Worm (Caenorhabditis elegans) whole organism, early embryonic: ENCODE measurements around the gene asah-2.

Experiments
- aly-1 ChIP-seq: sonication (generic microtip); optimal IDR thresholded peaks from 2 replicates; lab custom pipeline; 2016; ENCODE audit warnings: missing genetic modification characterization, missing compliant biosample characterization
- ama-1 ChIP-seq: fragments of 150-350 bp; optimal IDR thresholded peaks from 2 replicates; lab custom pipeline; 2014
- ets-7 ChIP-seq: sonication (generic microtip); optimal IDR thresholded peaks from 2 replicates; lab custom pipeline; 2016; ENCODE audit warnings: missing genotype, missing genetic modification characterization, missing compliant biosample characterization
- hmg-4 ChIP-seq: fragments of 200-800 bp; sonication (Bioruptor generic); optimal IDR thresholded peaks from 2 replicates; lab custom pipeline; 2018; ENCODE audit warnings: mild to moderate bottlenecking, missing genetic modification characterization, missing compliant biosample characterization
- hnd-1 ChIP-seq: sonication (generic microtip); optimal IDR thresholded peaks from 2 replicates; lab custom pipeline; 2016; ENCODE audit warnings: missing genetic modification characterization, missing compliant biosample characterization

ce11 chrII:10166365-10166764 lies 27.0 kb downstream of the asah-2 start:
- TF ChIP-seq ets-7 (tag; lab: Kevin White, UChicago) (no peak), ama-1 (no peak), aly-1 (tag; lab: Kevin White, UChicago) (no peak), hnd-1 (tag; lab: Kevin White, UChicago) (no peak), hmg-4 (GFP tag; lab: Kevin White, UChicago) (no peak)
